Fruit fly (Drosophila melanogaster) whole organism, larva: ENCODE results near the gene CG1677.

Experiments
- noc ChIP-seq: fragments of 200-800 bp; sonication (Bioruptor generic); optimal IDR thresholded peaks from 3 replicates; lab custom pipeline; 2019; ENCODE audit warnings: missing biosample characterization, mild to moderate bottlenecking, missing genetic modification characterization, moderate library complexity

Gene CG1677

dm6 chrX:7300356-7300721 is 105.3 kb downstream of the CG1677 start:
- TF ChIP-seq noc = peak; percentile 50

dm6 chrX:7299399-7300355 is 105.9 kb downstream of the CG1677 start:
- peak; percentile 43 for TF ChIP-seq noc

- no peak for TF ChIP-seq noc
Measured at dm6 chrX:7298323-7298722, 107.3 kb downstream of the CG1677 start.

dm6 chrX:7296721-7297227 is 108.8 kb downstream of the CG1677 start:
- TF ChIP-seq noc = no peak

- TF ChIP-seq noc = no peak
Measured at dm6 chrX:7295973-7296372, 109.6 kb downstream of the CG1677 start.

dm6 chrX:7293874-7294559 is 111.6 kb downstream of the CG1677 start:
- peak; percentile 22 for TF ChIP-seq noc

dm6 chrX:7293133-7293873 is 112.3 kb downstream of the CG1677 start:
- no peak for TF ChIP-seq noc

- no peak for TF ChIP-seq noc
Measured at dm6 chrX:7291850-7292499, 113.6 kb downstream of the CG1677 start.

- TF ChIP-seq noc = no peak
Measured at dm6 chrX:7290811-7291515, 114.6 kb downstream of the CG1677 start, which contains the start of gene unc-119. TSS of gene unc-119 (minus strand) at chrX:7291298.

dm6 chrX:7285995-7286985 is 119.3 kb downstream of the CG1677 start, which contains the start of gene CG2059:
TSS of gene CG2059 (plus strand) at chrX:7286358.
- TF ChIP-seq noc = no peak

dm6 chrX:7285410-7285809 is 120.2 kb downstream of the CG1677 start:
- no peak for TF ChIP-seq noc

dm6 chrX:7284964-7285363 is 120.6 kb downstream of the CG1677 start:
- no peak for TF ChIP-seq noc

dm6 chrX:7277038-7277437 is 128.6 kb downstream of the CG1677 start:
- TF ChIP-seq noc = no peak

- TF ChIP-seq noc = no peak
Measured at dm6 chrX:7271376-7272015, 134.1 kb downstream of the CG1677 start.
